Fruit fly (Drosophila melanogaster) whole organism, prepupa: ENCODE results near the gene mRpS18B.

Experiments
- CG10631 ChIP-seq: fragments of 200-800 bp; sonication (Bioruptor generic); optimal IDR thresholded peaks from 2 replicates; lab custom pipeline; 2016; ENCODE audit warnings: missing biosample characterization, missing genetic modification characterization
- CG10669 ChIP-seq: fragments of 200-800 bp; sonication (Bioruptor generic); optimal IDR thresholded peaks from 3 replicates; lab custom pipeline; 2018; ENCODE audit warnings: missing biosample characterization, mild to moderate bottlenecking, missing genetic modification characterization, moderate library complexity
- CG11294 ChIP-seq: fragments of 200-800 bp; sonication (Bioruptor generic); IDR thresholded peaks from 2 replicates; pipeline ENCODE4 v1.3.6; 2022; ENCODE audit warnings: missing biosample characterization, missing genetic modification characterization
- CG11902 ChIP-seq: fragments of 200-800 bp; sonication (Bioruptor generic); optimal IDR thresholded peaks from 3 replicates; lab custom pipeline; 2016; ENCODE audit warnings: missing biosample characterization, missing genetic modification characterization
- CG15336 ChIP-seq: fragments of 200-800 bp; sonication (Bioruptor generic); IDR thresholded peaks from 2 replicates; pipeline ENCODE4 v1.3.6; 2022; ENCODE audit warnings: missing biosample characterization, missing genetic modification characterization
- CG1621 ChIP-seq: fragments of 200-800 bp; sonication (Bioruptor generic); optimal IDR thresholded peaks from 3 replicates; lab custom pipeline; 2018; ENCODE audit warnings: missing biosample characterization, mild to moderate bottlenecking, missing genetic modification characterization
- CG16779 ChIP-seq: fragments of 200-800 bp; sonication (Bioruptor generic); optimal IDR thresholded peaks from 3 replicates; lab custom pipeline; 2017; ENCODE audit warnings: missing biosample characterization, mild to moderate bottlenecking, missing genetic modification characterization
- CG3032 ChIP-seq: fragments of 200-800 bp; optimal IDR thresholded peaks from 2 replicates; lab custom pipeline; 2019; ENCODE audit warnings: missing biosample characterization, mild to moderate bottlenecking, missing genetic modification characterization, moderate library complexity
- CG34406 ChIP-seq: fragments of 200-800 bp; sonication (Bioruptor generic); optimal IDR thresholded peaks from 3 replicates; lab custom pipeline; 2016; ENCODE audit warnings: missing biosample characterization, missing genetic modification characterization
- CG3919 ChIP-seq: fragments of 200-800 bp; sonication (Bioruptor generic); optimal IDR thresholded peaks from 3 replicates; lab custom pipeline; 2016; ENCODE audit warnings: missing biosample characterization, missing genetic modification characterization
- CG4318 ChIP-seq: fragments of 200-800 bp; sonication (Bioruptor generic); optimal IDR thresholded peaks from 3 replicates; lab custom pipeline; 2017; ENCODE audit warnings: missing biosample characterization, mild to moderate bottlenecking, missing genetic modification characterization
- CG6163 ChIP-seq: fragments of 200-800 bp; sonication (Bioruptor generic); IDR thresholded peaks from 3 replicates; pipeline ENCODE4 v1.3.6; 2022; ENCODE audit warnings: missing biosample characterization, missing genetic modification characterization
- CG6276 ChIP-seq: fragments of 200-800 bp; sonication (Bioruptor generic); optimal IDR thresholded peaks from 2 replicates; lab custom pipeline; 2017; ENCODE audit warnings: missing biosample characterization, mild to moderate bottlenecking, missing genetic modification characterization
- CG6792 ChIP-seq: fragments of 200-800 bp; sonication (Bioruptor generic); optimal IDR thresholded peaks from 3 replicates; lab custom pipeline; 2016; ENCODE audit warnings: missing biosample characterization, missing genetic modification characterization
- CG6808 ChIP-seq: fragments of 200-800 bp; sonication (Bioruptor generic); optimal IDR thresholded peaks from 3 replicates; lab custom pipeline; 2017; ENCODE audit warnings: missing biosample characterization, missing genetic modification characterization, mild to moderate bottlenecking, moderate library complexity, missing genetic modification reagents
- CG6854 ChIP-seq: fragments of 200-800 bp; sonication (Bioruptor generic); optimal IDR thresholded peaks from 2 replicates; lab custom pipeline; 2017; ENCODE audit warnings: missing biosample characterization, mild to moderate bottlenecking, missing genetic modification characterization
- CG8119 ChIP-seq: fragments of 200-800 bp; sonication (Bioruptor generic); IDR thresholded peaks from 3 replicates; pipeline ENCODE4 v1.3.6; 2022; ENCODE audit warnings: missing biosample characterization, missing genetic modification characterization
- CG8319 ChIP-seq: fragments of 200-800 bp; sonication (Bioruptor generic); optimal IDR thresholded peaks from 3 replicates; lab custom pipeline; 2016; ENCODE audit warnings: missing biosample characterization, missing genetic modification characterization
- CG9139 ChIP-seq: fragments of 200-800 bp; sonication (Bioruptor generic); optimal IDR thresholded peaks from 3 replicates; lab custom pipeline; 2017; ENCODE audit warnings: missing biosample characterization, mild to moderate bottlenecking, missing genetic modification characterization
- Eip75B ChIP-seq: fragments of 200-800 bp; sonication (Bioruptor generic); optimal IDR thresholded peaks from 3 replicates; lab custom pipeline; 2016; ENCODE audit warnings: missing biosample characterization, missing genetic modification characterization
- Eip78C ChIP-seq: fragments of 200-800 bp; sonication (Bioruptor generic); peaks from one replicate; lab custom pipeline; 2016; ENCODE audit warnings: missing biosample characterization, missing genetic modification characterization
- Ets21C ChIP-seq: fragments of 200-800 bp; sonication (Bioruptor generic); optimal IDR thresholded peaks from 3 replicates; lab custom pipeline; 2016; ENCODE audit warnings: missing biosample characterization, missing genetic modification characterization
- Hr38 ChIP-seq: sonication (Bioruptor generic); optimal IDR thresholded peaks from 2 replicates; lab custom pipeline; 2016; ENCODE audit warnings: missing biosample characterization, missing genetic modification characterization
- OdsH ChIP-seq: fragments of 200-800 bp; sonication (Bioruptor generic); optimal IDR thresholded peaks from 3 replicates; lab custom pipeline; 2016; ENCODE audit warnings: missing biosample characterization, missing genetic modification characterization
- Smox ChIP-seq: fragments of 200-800 bp; sonication (Bioruptor generic); optimal IDR thresholded peaks from 3 replicates; lab custom pipeline; 2016; ENCODE audit warnings: missing biosample characterization, missing genetic modification characterization
- Sox102F ChIP-seq: fragments of 200-800 bp; sonication (Bioruptor generic); optimal IDR thresholded peaks from 2 replicates; lab custom pipeline; 2016; ENCODE audit warnings: missing biosample characterization, mild to moderate bottlenecking, missing genetic modification characterization
- Sox14 ChIP-seq: fragments of 200-800 bp; sonication (Bioruptor generic); optimal IDR thresholded peaks from 3 replicates; lab custom pipeline; 2016; ENCODE audit warnings: missing biosample characterization, missing genetic modification characterization
- achi ChIP-seq: fragments of 200-800 bp; sonication (Bioruptor generic); optimal IDR thresholded peaks from 3 replicates; lab custom pipeline; 2016; ENCODE audit warnings: missing biosample characterization, missing genetic modification characterization
- cyc ChIP-seq: fragments of 200-800 bp; sonication (Bioruptor generic); optimal IDR thresholded peaks from 3 replicates; lab custom pipeline; 2016; ENCODE audit warnings: missing biosample characterization, missing genetic modification characterization
- dac ChIP-seq: fragments of 200-800 bp; sonication (Bioruptor generic); optimal IDR thresholded peaks from 2 replicates; lab custom pipeline; 2017; ENCODE audit warnings: missing biosample characterization, mild to moderate bottlenecking, missing genetic modification characterization
- dsx ChIP-seq: fragments of 200-800 bp; optimal IDR thresholded peaks from 3 replicates; lab custom pipeline; 2019; ENCODE audit warnings: missing biosample characterization, mild to moderate bottlenecking, missing genetic modification characterization, moderate library complexity; ENCODE audit not compliant: poor library complexity, severe bottlenecking
- eg ChIP-seq: fragments of 200-800 bp; sonication (Bioruptor generic); IDR thresholded peaks from 3 replicates; pipeline ENCODE4 v1.3.6; 2022; ENCODE audit warnings: missing biosample characterization, missing genetic modification characterization
- esn ChIP-seq: fragments of 200-800 bp; sonication (Bioruptor generic); optimal IDR thresholded peaks from 2 replicates; lab custom pipeline; 2016; ENCODE audit warnings: missing biosample characterization, mild to moderate bottlenecking, missing genetic modification characterization, moderate library complexity
- fd85E ChIP-seq: fragments of 200-800 bp; sonication (Bioruptor generic); optimal IDR thresholded peaks from 3 replicates; lab custom pipeline; 2016; ENCODE audit warnings: missing biosample characterization, missing genetic modification characterization
- fkh ChIP-seq: fragments of 200-800 bp; sonication (Bioruptor generic); optimal IDR thresholded peaks from 3 replicates; lab custom pipeline; 2017; ENCODE audit warnings: missing biosample characterization, mild to moderate bottlenecking, missing genetic modification characterization, moderate library complexity
- salr ChIP-seq, 2 experiments: fragments of 200-800 bp; sonication (Bioruptor generic); optimal IDR thresholded peaks; 3 replicates each; lab custom pipeline; 2016 to 2018; ENCODE audit warnings: missing biosample characterization in 2 of 2, missing genetic modification characterization in 2 of 2, mild to moderate bottlenecking in 1 of 2
- spab ChIP-seq: fragments of 200-800 bp; sonication (Bioruptor generic); optimal IDR thresholded peaks from 2 replicates; lab custom pipeline; 2017; ENCODE audit warnings: missing biosample characterization, mild to moderate bottlenecking, missing genetic modification characterization, missing genetic modification reagents
- ss ChIP-seq, 2 experiments: fragments of 200-800 bp; sonication (Bioruptor generic); optimal IDR thresholded peaks; 2 replicates in 1 of 2; 3 replicates in 1 of 2; lab custom pipeline; 2017 to 2018; ENCODE audit warnings: mild to moderate bottlenecking in 2 of 2, missing biosample characterization in 2 of 2, missing genetic modification characterization in 2 of 2, moderate library complexity in 1 of 2
- svp ChIP-seq: fragments of 200-800 bp; sonication (Bioruptor generic); peaks from one replicate; lab custom pipeline; 2016; ENCODE audit warnings: missing biosample characterization, missing genetic modification characterization

mRpS18B gene

DNA sequence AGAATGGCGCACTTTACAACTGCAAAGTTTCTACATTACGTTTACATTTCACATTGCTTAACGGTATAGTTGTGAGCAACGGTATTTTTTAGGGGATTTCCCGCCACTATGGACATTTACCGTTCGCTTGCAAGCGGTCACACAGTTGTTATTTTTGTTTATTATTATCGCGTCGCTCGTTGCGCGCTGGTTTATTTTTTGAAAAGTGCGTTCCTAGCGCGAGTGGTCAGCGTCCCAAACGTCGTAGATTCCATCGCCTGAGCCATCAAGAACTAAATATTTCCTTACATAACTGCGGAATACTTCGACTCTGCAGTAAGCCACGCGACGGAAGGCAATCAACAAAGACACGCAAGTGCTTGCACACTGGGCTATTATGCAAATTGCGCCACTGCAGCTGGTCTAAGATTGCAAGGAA is 30.8 kb downstream of the mRpS18B start, which contains the start of gene bwa:
TSS of gene bwa (plus strand) at position 159 of the 418 bp plus-strand sequence.
- no peak for TF ChIP-seq fd85E (GFP tag; lab: Kevin White, UChicago)
- peak; percentile 47 for TF ChIP-seq fkh (GFP tag; lab: Kevin White, UChicago)
- no peak for TF ChIP-seq CG8119 (GFP tag; lab: Robert Waterston, UW)
- peak; percentile 74 for TF ChIP-seq Eip78C (GFP tag; lab: Kevin White, UChicago)
- no peak for TF ChIP-seq CG6163 (GFP tag; lab: Robert Waterston, UW)
- TF ChIP-seq CG6792 (GFP tag; lab: Kevin White, UChicago): no peak
- no peak for TF ChIP-seq Ets21C (GFP tag; lab: Kevin White, UChicago)
- no peak for TF ChIP-seq Smox (GFP tag; lab: Kevin White, UChicago)
- no peak for TF ChIP-seq achi (GFP tag; lab: Kevin White, UChicago)
- peak; percentile 0 for TF ChIP-seq CG6854 (GFP tag; lab: Kevin White, UChicago)
- no peak for TF ChIP-seq eg (GFP tag; lab: Robert Waterston, UW)
- peak; percentile 43 to 52 for TF ChIP-seq ss (GFP tag; optimal IDR thresholded peaks at IDR 0.05; lab: Kevin White, UChicago)
- TF ChIP-seq CG1621: no peak
- TF ChIP-seq dsx (GFP tag; lab: Kevin White, UChicago): no peak
- TF ChIP-seq CG10631 (GFP tag; lab: Kevin White, UChicago): no peak
- no peak for TF ChIP-seq cyc
- no peak for TF ChIP-seq CG3032 (tag; lab: Kevin White, UChicago)
- TF ChIP-seq CG6276 (GFP tag; lab: Kevin White, UChicago): no peak
- no peak for TF ChIP-seq dac
- TF ChIP-seq CG9139 (GFP tag; lab: Kevin White, UChicago): no peak
- TF ChIP-seq CG8319 (GFP tag; lab: Kevin White, UChicago): no peak
- peak; percentile 29; the same call in 1 of the 2 replicates for TF ChIP-seq CG15336
- TF ChIP-seq CG11902 (GFP tag; lab: Kevin White, UChicago): no peak
- peak; percentile 4 for TF ChIP-seq CG16779 (tag; lab: Kevin White, UChicago)
- no peak for TF ChIP-seq CG11294 (GFP tag; lab: Robert Waterston, UW)
- TF ChIP-seq Sox14 (GFP tag; lab: Kevin White, UChicago): peak; percentile 45
- TF ChIP-seq CG10669 (GFP tag; lab: Kevin White, UChicago): no peak
- TF ChIP-seq CG4318 (GFP tag; lab: Kevin White, UChicago): no peak
- no peak for TF ChIP-seq Sox102F (GFP tag; lab: Kevin White, UChicago)
- TF ChIP-seq svp (GFP tag; lab: Kevin White, UChicago): no peak
- TF ChIP-seq CG6808 (GFP tag; lab: Kevin White, UChicago): no peak
- peak; percentile 1 for TF ChIP-seq esn (GFP tag; lab: Kevin White, UChicago)
- no peak for TF ChIP-seq spab (GFP tag; lab: Kevin White, UChicago)
- no peak for TF ChIP-seq CG34406 (GFP tag; lab: Kevin White, UChicago)
- TF ChIP-seq Eip75B (GFP tag; lab: Kevin White, UChicago): no peak
- TF ChIP-seq Hr38 (GFP tag; lab: Kevin White, UChicago): no peak
- TF ChIP-seq OdsH (GFP tag; lab: Kevin White, UChicago): no peak
- TF ChIP-seq CG3919 (GFP tag; lab: Kevin White, UChicago): peak; percentile 29
- TF ChIP-seq, all 60 proteins: peak for 9

dm6 chr2L:20065516-20065915 is 31.5 kb downstream of the mRpS18B start, which contains the start of gene vls:
Gene vls, minus strand, starts transcription at chr2L:20065679.
- TF ChIP-seq salr (GFP tag; optimal IDR thresholded peaks at IDR 0.05; lab: Kevin White, UChicago) (no peak), CG15336 (no peak), Eip75B (GFP tag; lab: Kevin White, UChicago) (no peak), CG1621 (no peak), Eip78C (GFP tag; lab: Kevin White, UChicago) (peak; percentile 42)
